Worm (Caenorhabditis elegans): ENCODE data around the gene clc-8.

DNA sequence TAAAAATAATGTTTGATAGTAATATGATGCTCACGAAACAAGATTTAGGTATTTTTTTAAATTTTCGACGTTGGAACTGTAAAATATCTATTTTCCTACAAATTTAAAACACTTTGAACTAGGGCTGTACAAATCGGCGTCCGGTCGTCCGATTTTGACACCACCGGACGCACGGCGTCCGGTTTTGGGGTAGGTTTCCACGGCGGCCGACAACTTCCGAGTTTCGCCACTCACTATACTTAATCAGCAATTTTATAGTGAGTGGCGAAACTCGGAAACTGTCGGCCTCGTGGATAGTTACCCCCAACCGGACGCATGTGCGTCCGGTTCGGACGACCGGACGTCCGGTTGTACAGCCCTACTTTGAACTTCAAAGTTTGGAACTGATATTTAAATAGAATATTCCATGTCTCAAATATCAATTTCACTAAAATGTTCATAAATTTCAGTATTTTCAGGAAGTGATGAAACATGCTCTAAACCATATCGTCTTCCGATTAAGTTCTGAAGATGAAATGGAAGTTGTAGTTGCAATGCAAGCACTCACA, 16.6 kb upstream of the clc-8 start:
- TF ChIP-seq ztf-11 (tag; optimal IDR thresholded peaks at IDR 0.05) = no peak
- TF ChIP-seq hmg-11 (tag; optimal IDR thresholded peaks at IDR 0.05) = no peak
- no peak for TF ChIP-seq fkh-2 (tag; optimal IDR thresholded peaks at IDR 0.05)
- TF ChIP-seq unc-62 (GFP tag; optimal IDR thresholded peaks at IDR 0.05) = no peak

All from whole organism, L3 larva.